Fruit fly (Drosophila melanogaster) whole organism, pupa: ENCODE measurements around the gene opa.

Experiments
- CG10348 ChIP-seq: fragments of 200-800 bp; sonication (Bioruptor generic); IDR thresholded peaks from 2 replicates; pipeline ENCODE4 v1.3.6; 2022; ENCODE audit warnings: missing biosample characterization, missing genetic modification characterization
- CG12605 ChIP-seq: fragments of 200-800 bp; sonication (Bioruptor generic); IDR thresholded peaks from 2 replicates; pipeline ENCODE4 v1.3.6; 2022; ENCODE audit warnings: missing biosample characterization, missing genetic modification characterization
- CG13204 ChIP-seq: fragments of 200-800 bp; sonication (Bioruptor generic); optimal IDR thresholded peaks from 2 replicates; lab custom pipeline; 2018; ENCODE audit warnings: missing biosample characterization, mild to moderate bottlenecking, missing genetic modification characterization, moderate library complexity
- CG14655 ChIP-seq: fragments of 200-800 bp; sonication (Bioruptor generic); optimal IDR thresholded peaks from 3 replicates; lab custom pipeline; 2017; ENCODE audit warnings: mild to moderate bottlenecking, missing biosample characterization, missing genetic modification reagents, missing genetic modification characterization
- CG15710 ChIP-seq: fragments of 200-800 bp; sonication (Bioruptor generic); optimal IDR thresholded peaks from 2 replicates; lab custom pipeline; 2018; ENCODE audit warnings: missing biosample characterization, mild to moderate bottlenecking, missing genetic modification characterization, moderate library complexity
- CG17806 ChIP-seq: fragments of 200-800 bp; sonication (Bioruptor generic); optimal IDR thresholded peaks from 2 replicates; lab custom pipeline; 2018; ENCODE audit warnings: missing biosample characterization, mild to moderate bottlenecking, missing genetic modification characterization, moderate library complexity
- CG32121 ChIP-seq: fragments of 200-800 bp; sonication (Bioruptor generic); IDR thresholded peaks from 2 replicates; pipeline ENCODE4 v1.3.6; 2022; ENCODE audit warnings: missing biosample characterization, missing genetic modification characterization
- CG34367 ChIP-seq: fragments of 200-800 bp; sonication (Bioruptor generic); optimal IDR thresholded peaks from 2 replicates; lab custom pipeline; 2018; ENCODE audit warnings: missing biosample characterization, mild to moderate bottlenecking, missing genetic modification characterization
- CG4496 ChIP-seq: fragments of 200-800 bp; sonication (Bioruptor generic); IDR thresholded peaks from 3 replicates; pipeline ENCODE4 v1.3.6; 2022; ENCODE audit warnings: missing biosample characterization, missing genetic modification characterization
- CG8159 ChIP-seq: fragments of 200-800 bp; sonication (Bioruptor generic); optimal IDR thresholded peaks from 3 replicates; lab custom pipeline; 2018; ENCODE audit warnings: missing biosample characterization, mild to moderate bottlenecking, missing genetic modification characterization, moderate library complexity
- CG8301 ChIP-seq: fragments of 200-800 bp; sonication (Bioruptor generic); optimal IDR thresholded peaks from 2 replicates; lab custom pipeline; 2018; ENCODE audit warnings: missing biosample characterization, mild to moderate bottlenecking, missing genetic modification characterization
- CG9948 ChIP-seq: fragments of 200-800 bp; sonication (Bioruptor generic); optimal IDR thresholded peaks from 2 replicates; lab custom pipeline; 2018; ENCODE audit warnings: missing biosample characterization, mild to moderate bottlenecking, missing genetic modification characterization, moderate library complexity
- D1 ChIP-seq: fragments of 200-800 bp; sonication (Bioruptor generic); optimal IDR thresholded peaks from 2 replicates; lab custom pipeline; 2018; ENCODE audit warnings: missing biosample characterization, mild to moderate bottlenecking, missing genetic modification characterization, moderate library complexity
- EcR ChIP-seq: fragments of 200-800 bp; sonication (Bioruptor generic); optimal IDR thresholded peaks from 3 replicates; lab custom pipeline; 2019; ENCODE audit warnings: missing biosample characterization, missing genetic modification characterization, mild to moderate bottlenecking, moderate library complexity, missing genetic modification reagents
- Ets98B ChIP-seq: fragments of 200-800 bp; sonication (Bioruptor generic); IDR thresholded peaks from 2 replicates; pipeline ENCODE4 v1.3.6; 2022; ENCODE audit warnings: missing biosample characterization, missing genetic modification characterization
- Pif1A ChIP-seq: fragments of 200-800 bp; sonication (Bioruptor generic); optimal IDR thresholded peaks from 3 replicates; lab custom pipeline; 2016; ENCODE audit warnings: missing biosample characterization, missing genetic modification characterization
- Pif1B ChIP-seq: fragments of 200-800 bp; sonication (Bioruptor generic); optimal IDR thresholded peaks from 3 replicates; lab custom pipeline; 2016; ENCODE audit warnings: missing biosample characterization, missing genetic modification characterization
- Snoo ChIP-seq: fragments of 200-800 bp; sonication (Bioruptor generic); optimal IDR thresholded peaks from 3 replicates; lab custom pipeline; 2017; ENCODE audit warnings: missing biosample characterization, mild to moderate bottlenecking, missing genetic modification characterization, inconsistent platforms
- fd96Ca ChIP-seq: fragments of 200-800 bp; sonication (Bioruptor generic); IDR thresholded peaks from 3 replicates; pipeline ENCODE4 v1.3.6; 2022; ENCODE audit warnings: missing biosample characterization, missing genetic modification characterization
- gl ChIP-seq: fragments of 200-800 bp; sonication (Bioruptor generic); optimal IDR thresholded peaks from 2 replicates; lab custom pipeline; 2018; ENCODE audit warnings: missing biosample characterization, mild to moderate bottlenecking, missing genetic modification characterization
- rn ChIP-seq: fragments of 200-800 bp; sonication (Bioruptor generic); IDR thresholded peaks from 2 replicates; pipeline ENCODE4 v1.3.6; 2022; ENCODE audit warnings: missing biosample characterization, missing genetic modification characterization

The opa gene

dm6 chr3R:4849035-4849656 lies 3.5 kb upstream of the opa start:
- TF ChIP-seq fd96Ca (no peak), CG32121 (GFP tag; lab: Robert Waterston, UW) (no peak), CG8301 (tag; lab: Kevin White, UChicago) (no peak), CG4496 (GFP tag; lab: Robert Waterston, UW) (no peak), CG14655 (no peak), CG34367 (tag; lab: Kevin White, UChicago) (no peak), Pif1B (GFP tag; lab: Kevin White, UChicago) (no peak), CG9948 (tag; lab: Kevin White, UChicago) (no peak)
- TF ChIP-seq, all 21 proteins: peak for 0

- TF ChIP-seq Snoo (tag; lab: Kevin White, UChicago) (no peak), CG9948 (tag; lab: Kevin White, UChicago) (no peak), EcR (GFP tag; lab: Kevin White, UChicago) (no peak), CG4496 (GFP tag; lab: Robert Waterston, UW) (no peak)
Observed at dm6 chr3R:4853504-4853903, 891 bp downstream of the opa start.

dm6 chr3R:4854216-4854615 lies 1.6 kb downstream of the opa start:
- no peak for TF ChIP-seq Ets98B (GFP tag; lab: Robert Waterston, UW)
- TF ChIP-seq CG12605 (GFP tag; lab: Robert Waterston, UW), result no peak
- no peak for TF ChIP-seq CG4496 (GFP tag; lab: Robert Waterston, UW)
- TF ChIP-seq CG32121 (GFP tag; lab: Robert Waterston, UW), result no peak
- TF ChIP-seq CG13204 (GFP tag; lab: Kevin White, UChicago), result no peak
- TF ChIP-seq D1, result no peak
- no peak for TF ChIP-seq CG10348 (GFP tag; lab: Robert Waterston, UW)
- TF ChIP-seq fd96Ca, result no peak
- no peak for TF ChIP-seq Pif1B (GFP tag; lab: Kevin White, UChicago)
- TF ChIP-seq EcR (GFP tag; lab: Kevin White, UChicago), result no peak
- no peak for TF ChIP-seq CG14655
- TF ChIP-seq, all 21 proteins: peak for 0

DNA sequence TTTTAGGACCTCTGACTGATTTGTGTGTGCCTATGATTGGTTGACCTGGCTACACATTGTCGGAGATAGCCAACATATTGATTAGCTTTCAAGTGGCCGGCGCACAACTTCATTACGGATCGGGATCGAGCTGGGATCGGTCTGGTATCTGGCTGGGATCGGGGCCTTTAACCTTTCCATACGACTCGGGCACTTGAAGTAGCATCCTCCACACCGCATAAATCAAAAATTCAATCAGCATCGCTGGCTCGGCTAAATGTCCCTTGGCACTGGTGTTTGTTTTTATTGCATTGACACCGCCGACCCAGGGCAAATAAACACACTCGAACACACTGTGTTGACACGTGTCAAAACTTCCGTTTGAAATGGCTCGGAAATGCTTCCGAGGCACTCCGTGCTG lies 3.1 kb downstream of the opa start:
- no peak for TF ChIP-seq fd96Ca
- no peak for TF ChIP-seq CG13204 (GFP tag; lab: Kevin White, UChicago)
- TF ChIP-seq CG9948 (tag; lab: Kevin White, UChicago), result no peak
- TF ChIP-seq CG8159 (tag; lab: Kevin White, UChicago), result no peak
- TF ChIP-seq Snoo (tag; lab: Kevin White, UChicago), result no peak
- TF ChIP-seq Ets98B (GFP tag; lab: Robert Waterston, UW), result no peak
- TF ChIP-seq CG8301 (tag; lab: Kevin White, UChicago), result no peak
- no peak for TF ChIP-seq gl (tag; lab: Kevin White, UChicago)
- TF ChIP-seq CG4496 (GFP tag; lab: Robert Waterston, UW), result no peak
- no peak for TF ChIP-seq CG12605 (GFP tag; lab: Robert Waterston, UW)
- no peak for TF ChIP-seq D1
- TF ChIP-seq rn (GFP tag; lab: Robert Waterston, UW), result no peak
- no peak for TF ChIP-seq Pif1B (GFP tag; lab: Kevin White, UChicago)
- TF ChIP-seq CG17806, result no peak
- TF ChIP-seq EcR (GFP tag; lab: Kevin White, UChicago), result no peak
- TF ChIP-seq CG14655, result no peak
- no peak for TF ChIP-seq CG32121 (GFP tag; lab: Robert Waterston, UW)

DNA sequence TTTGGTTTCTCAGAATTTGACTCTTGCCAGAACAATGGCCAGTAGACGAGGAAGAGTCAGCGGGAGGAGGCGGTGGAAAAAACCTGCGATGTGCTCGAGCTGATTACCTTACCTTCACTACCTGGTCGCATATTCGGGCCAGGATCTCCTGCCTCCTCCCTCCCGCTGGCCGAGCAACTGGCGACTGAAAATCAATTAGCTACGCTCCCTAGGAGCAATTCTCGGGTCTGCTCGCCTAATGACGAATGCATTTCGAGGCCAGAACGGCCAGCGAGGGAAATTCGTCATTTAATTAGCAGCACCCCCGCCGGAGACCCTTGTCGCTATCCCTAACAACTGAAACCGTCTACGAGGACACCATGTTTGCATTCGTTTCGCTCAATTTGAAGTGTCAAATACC lies 5.4 kb downstream of the opa start:
- no peak for TF ChIP-seq fd96Ca
- no peak for TF ChIP-seq CG15710
- TF ChIP-seq CG12605 (GFP tag; lab: Robert Waterston, UW), result no peak
- no peak for TF ChIP-seq CG32121 (GFP tag; lab: Robert Waterston, UW)
- TF ChIP-seq CG13204 (GFP tag; lab: Kevin White, UChicago), result no peak
- TF ChIP-seq Pif1A, result no peak
- no peak for TF ChIP-seq Ets98B (GFP tag; lab: Robert Waterston, UW)
- TF ChIP-seq Pif1B (GFP tag; lab: Kevin White, UChicago), result no peak
- no peak for TF ChIP-seq CG8159 (tag; lab: Kevin White, UChicago)
- TF ChIP-seq CG8301 (tag; lab: Kevin White, UChicago), result no peak

DNA sequence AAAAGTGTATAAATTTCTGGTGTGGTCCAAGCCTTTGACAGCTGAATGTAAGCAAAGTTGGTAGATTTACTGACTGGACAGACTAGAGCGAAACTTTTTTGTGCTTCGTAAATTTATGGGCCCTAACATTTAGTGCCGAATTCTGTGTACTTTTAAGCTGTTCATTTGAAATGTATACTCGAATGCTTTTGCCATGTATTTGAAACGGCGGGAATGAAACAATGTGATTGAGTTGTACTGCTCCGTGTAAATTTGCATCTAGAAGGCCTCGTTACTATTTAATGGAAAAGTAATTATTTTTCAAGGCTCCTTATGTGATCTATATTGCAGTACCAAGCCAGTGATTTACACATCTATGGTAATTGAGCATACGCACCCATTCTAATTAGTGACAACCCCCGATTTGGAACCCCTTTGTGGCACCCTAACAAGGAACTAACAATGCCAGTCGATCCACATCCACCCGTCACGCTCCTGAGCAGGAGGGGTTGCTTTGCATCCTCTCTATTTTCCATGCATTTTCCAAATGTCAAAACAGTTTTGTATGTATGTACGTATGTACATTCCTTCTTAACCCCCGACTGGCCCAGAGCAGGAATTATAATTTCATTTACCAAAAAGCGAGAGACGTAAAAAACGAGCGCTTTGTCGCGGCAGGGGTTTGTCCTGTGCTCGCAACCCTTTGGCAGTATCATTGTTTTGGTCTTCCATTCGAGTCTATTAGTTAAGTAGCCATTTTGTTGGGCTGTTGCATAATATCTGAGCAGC lies 6.1 kb downstream of the opa start:
- TF ChIP-seq CG34367 (tag; lab: Kevin White, UChicago), result no peak
- TF ChIP-seq CG32121 (GFP tag; lab: Robert Waterston, UW), result no peak
- no peak for TF ChIP-seq CG12605 (GFP tag; lab: Robert Waterston, UW)
- TF ChIP-seq Pif1A, result no peak
- TF ChIP-seq Pif1B (GFP tag; lab: Kevin White, UChicago), result no peak
- TF ChIP-seq Ets98B (GFP tag; lab: Robert Waterston, UW), result no peak
- TF ChIP-seq CG9948 (tag; lab: Kevin White, UChicago), result no peak
- no peak for TF ChIP-seq rn (GFP tag; lab: Robert Waterston, UW)
- no peak for TF ChIP-seq Snoo (tag; lab: Kevin White, UChicago)
